Worm (Caenorhabditis elegans) whole organism, L1 larva: ENCODE measurements around the gene srg-61.

Experiments used
- C34B4.2 ChIP-seq: sonication (generic microtip); optimal IDR thresholded peaks from 2 replicates; lab custom pipeline; 2017; ENCODE audit warnings: mild to moderate bottlenecking, missing genetic modification characterization, missing compliant biosample characterization
- ceh-88 ChIP-seq: fragments of 200-800 bp; sonication (Bioruptor generic); IDR thresholded peaks from 2 replicates; pipeline ENCODE4 v1.3.6; 2022; ENCODE audit warnings: missing genetic modification characterization, missing compliant biosample characterization
- dpl-1 ChIP-seq, 3 experiments: fragments of 150-350 bp in 2 of 3; sonication (generic microtip) in 1 of 3; optimal IDR thresholded peaks; 2 replicates each; lab custom pipeline; 2014 to 2017; ENCODE audit warnings: missing biosample characterization in 3 of 3, missing genetic modification characterization in 3 of 3, missing genetic modification reagents in 3 of 3
- lin-35 ChIP-seq, 2 experiments: fragments of 150-350 bp; optimal IDR thresholded peaks; 2 replicates each; lab custom pipeline; 2014; ENCODE audit warnings: missing biosample characterization in 2 of 2, missing genetic modification characterization in 2 of 2, missing genetic modification reagents in 2 of 2
- nhr-20 ChIP-seq: sonication (generic microtip); optimal IDR thresholded peaks from 2 replicates; lab custom pipeline; 2016; ENCODE audit warnings: mild to moderate bottlenecking, missing genetic modification characterization, missing compliant biosample characterization
- nhr-71 ChIP-seq: sonication (generic microtip); optimal IDR thresholded peaks from 2 replicates; lab custom pipeline; 2016; ENCODE audit warnings: mild to moderate bottlenecking, missing genetic modification characterization, moderate library complexity, missing compliant biosample characterization
- snpc-4 ChIP-seq: fragments of 150-350 bp; optimal IDR thresholded peaks from 2 replicates; lab custom pipeline; 2014; ENCODE audit warnings: missing biosample characterization, missing genetic modification characterization
- sptf-1 ChIP-seq: fragments of 150-350 bp; optimal IDR thresholded peaks from 2 replicates; lab custom pipeline; 2014; ENCODE audit warnings: missing biosample characterization, missing genetic modification characterization
- unc-62 ChIP-seq: fragments of 150-350 bp; optimal IDR thresholded peaks from 2 replicates; lab custom pipeline; 2014; ENCODE audit warnings: missing biosample characterization, missing genetic modification reagents, missing genetic modification characterization
- unc-86 ChIP-seq: sonication (generic microtip); optimal IDR thresholded peaks from 2 replicates; lab custom pipeline; 2016; ENCODE audit warnings: missing genetic modification characterization, missing compliant biosample characterization

- TF ChIP-seq lin-35 (GFP tag; optimal IDR thresholded peaks at IDR 0.05; lab: Kevin White, UChicago) (no peak), ceh-88 (GFP tag; lab: Robert Waterston, UW) (no peak), C34B4.2 (tag; lab: Kevin White, UChicago) (no peak), nhr-20 (tag; lab: Kevin White, UChicago) (no peak), nhr-71 (tag; lab: Kevin White, UChicago) (no peak), unc-86 (tag; lab: Kevin White, UChicago) (no peak), unc-62 (GFP tag; lab: Kevin White, UChicago) (no peak), snpc-4 (tag; lab: Kevin White, UChicago) (no peak), sptf-1 (no peak), dpl-1 (GFP tag; optimal IDR thresholded peaks at IDR 0.05; lab: Kevin White, UChicago) (no peak)
These were observed 27.3 kb upstream of the srg-61 start, which contains the start of gene R05D8.9 for ce11 chrV:2767465-2767864.
